Worm (Caenorhabditis elegans): ENCODE measurements around the gene spig-8.

ce11 chrV:7007307-7007706, 47.4 kb upstream of the spig-8 start, which contains the start of gene drd-10:
- TF ChIP-seq him-1 (tag; optimal IDR thresholded peaks at IDR 0.05) = no peak
- no peak for TF ChIP-seq W03F9.2 (tag; optimal IDR thresholded peaks at IDR 0.05)
- TF ChIP-seq dao-5 (tag; optimal IDR thresholded peaks at IDR 0.05) = no peak

All from whole organism, L4/young adult.